Worm (Caenorhabditis elegans) whole organism, midembryonic: ENCODE measurements around the gene C13A10.1.

Source experiments
- T22C8.4 ChIP-seq: fragments of 200-800 bp; sonication (Bioruptor generic); IDR thresholded peaks from 2 replicates; pipeline ENCODE4 v1.3.6; 2022; ENCODE audit warnings: missing genetic modification characterization, missing compliant biosample characterization
- cog-1 ChIP-seq: sonication (generic microtip); optimal IDR thresholded peaks from 2 replicates; lab custom pipeline; 2016; ENCODE audit warnings: missing genetic modification characterization, missing compliant biosample characterization
- flt-1 ChIP-seq: fragments of 200-800 bp; sonication (Bioruptor generic); IDR thresholded peaks from 2 replicates; pipeline ENCODE4 v1.3.6; 2022; ENCODE audit warnings: missing genetic modification characterization, missing compliant biosample characterization
- klf-2 ChIP-seq: fragments of 200-800 bp; sonication (Bioruptor generic); conservative IDR thresholded peaks from 2 replicates; pipeline ENCODE4 v1.3.6; 2022; ENCODE audit warnings: missing genetic modification reagents, missing genetic modification characterization, missing compliant biosample characterization
- med-1 ChIP-seq: sonication (generic microtip); optimal IDR thresholded peaks from 2 replicates; lab custom pipeline; 2017; ENCODE audit warnings: missing genetic modification characterization, mild to moderate bottlenecking, missing compliant biosample characterization, antibody characterized with exemption, missing genetic modification reagents; ENCODE audit not compliant: insufficient read depth
- ref-1 ChIP-seq: fragments of 200-800 bp; sonication (Bioruptor generic); conservative IDR thresholded peaks from 2 replicates; pipeline ENCODE4 v1.3.6; 2022; ENCODE audit warnings: missing genetic modification reagents, missing genetic modification characterization, missing compliant biosample characterization
- tab-1 ChIP-seq: fragments of 200-800 bp; sonication (Bioruptor generic); IDR thresholded peaks from 2 replicates; pipeline ENCODE4 v1.3.6; 2022; ENCODE audit warnings: missing genetic modification characterization, missing compliant biosample characterization
- ztf-23 ChIP-seq: fragments of 200-800 bp; sonication (Bioruptor generic); IDR thresholded peaks from 2 replicates; pipeline ENCODE4 v1.3.6; 2022; ENCODE audit warnings: missing genetic modification reagents, missing genetic modification characterization, missing compliant biosample characterization
- ztf-29 ChIP-seq: fragments of 200-800 bp; sonication (Bioruptor generic); IDR thresholded peaks from 2 replicates; pipeline ENCODE4 v1.3.6; 2022; ENCODE audit warnings: missing genetic modification reagents, missing genetic modification characterization, missing compliant biosample characterization

Gene C13A10.1

ce11 chrII:1355480-1355879, at the start of gene C13A10.1:
Gene C13A10.1, minus strand, starts transcription at chrII:1355649.
- TF ChIP-seq flt-1 (GFP tag; lab: Robert Waterston, UW) (no peak), ztf-23 (GFP tag; lab: Robert Waterston, UW) (no peak), tab-1 (GFP tag; lab: Robert Waterston, UW) (no peak), med-1 (GFP tag; lab: Kevin White, UChicago) (no peak), klf-2 (GFP tag; lab: Robert Waterston, UW) (no peak), ref-1 (GFP tag; lab: Robert Waterston, UW) (no peak), T22C8.4 (GFP tag; lab: Robert Waterston, UW) (no peak), cog-1 (tag; lab: Kevin White, UChicago) (no peak), ztf-29 (GFP tag; lab: Robert Waterston, UW) (no peak)

ce11 chrII:1403056-1403455, 47.6 kb upstream of the C13A10.1 start, which contains the start of the genes Y51H7C.41 and cogc-4:
Gene Y51H7C.41, plus strand, starts transcription at chrII:1403321.
Gene cogc-4, plus strand, starts transcription at chrII:1403441.
- TF ChIP-seq cog-1 (tag; lab: Kevin White, UChicago) = no peak
- TF ChIP-seq klf-2 (GFP tag; lab: Robert Waterston, UW) = no peak
- no peak for TF ChIP-seq ref-1 (GFP tag; lab: Robert Waterston, UW)
- TF ChIP-seq ztf-29 (GFP tag; lab: Robert Waterston, UW) = no peak
- TF ChIP-seq T22C8.4 (GFP tag; lab: Robert Waterston, UW) = no peak

ce11 chrII:1402167-1402619, 46.7 kb upstream of the C13A10.1 start, which contains the start of gene Y51H7C.7:
Gene Y51H7C.7, plus strand, starts transcription at chrII:1402569.
- TF ChIP-seq klf-2 (GFP tag; lab: Robert Waterston, UW) (no peak), tab-1 (GFP tag; lab: Robert Waterston, UW) (no peak), flt-1 (GFP tag; lab: Robert Waterston, UW) (no peak), ztf-29 (GFP tag; lab: Robert Waterston, UW) (no peak), med-1 (GFP tag; lab: Kevin White, UChicago) (no peak), cog-1 (tag; lab: Kevin White, UChicago) (no peak), ztf-23 (GFP tag; lab: Robert Waterston, UW) (no peak), ref-1 (GFP tag; lab: Robert Waterston, UW) (no peak), T22C8.4 (GFP tag; lab: Robert Waterston, UW) (no peak)

- TF ChIP-seq T22C8.4 (GFP tag; lab: Robert Waterston, UW) (no peak), ztf-29 (GFP tag; lab: Robert Waterston, UW) (no peak), cog-1 (tag; lab: Kevin White, UChicago) (no peak), klf-2 (GFP tag; lab: Robert Waterston, UW) (no peak), ztf-23 (GFP tag; lab: Robert Waterston, UW) (no peak), tab-1 (GFP tag; lab: Robert Waterston, UW) (no peak), flt-1 (GFP tag; lab: Robert Waterston, UW) (no peak), ref-1 (GFP tag; lab: Robert Waterston, UW) (no peak), med-1 (GFP tag; lab: Kevin White, UChicago) (no peak)
Observed at ce11 chrII:1401474-1401873, 46.0 kb upstream of the C13A10.1 start, which contains the start of gene Y51H7C.8. Gene Y51H7C.8, plus strand, starts transcription at chrII:1401774.

ce11 chrII:1400105-1400504, 44.7 kb upstream of the C13A10.1 start, which contains the start of gene F54D12.1:
Gene F54D12.1, plus strand, starts transcription at chrII:1400405.
- TF ChIP-seq ztf-29 (GFP tag; lab: Robert Waterston, UW) (no peak), ztf-23 (GFP tag; lab: Robert Waterston, UW) (no peak), cog-1 (tag; lab: Kevin White, UChicago) (no peak), flt-1 (GFP tag; lab: Robert Waterston, UW) (no peak), ref-1 (GFP tag; lab: Robert Waterston, UW) (no peak), med-1 (GFP tag; lab: Kevin White, UChicago) (no peak), T22C8.4 (GFP tag; lab: Robert Waterston, UW) (no peak), tab-1 (GFP tag; lab: Robert Waterston, UW) (no peak), klf-2 (GFP tag; lab: Robert Waterston, UW) (no peak)

- TF ChIP-seq ztf-23 (GFP tag; lab: Robert Waterston, UW) (no peak), ref-1 (GFP tag; lab: Robert Waterston, UW) (no peak), ztf-29 (GFP tag; lab: Robert Waterston, UW) (no peak), cog-1 (tag; lab: Kevin White, UChicago) (no peak), T22C8.4 (GFP tag; lab: Robert Waterston, UW) (no peak), flt-1 (GFP tag; lab: Robert Waterston, UW) (no peak), klf-2 (GFP tag; lab: Robert Waterston, UW) (no peak), med-1 (GFP tag; lab: Kevin White, UChicago) (no peak), tab-1 (GFP tag; lab: Robert Waterston, UW) (no peak)
Observed at ce11 chrII:1398396-1398795, 42.9 kb upstream of the C13A10.1 start, which contains the start of gene F54D12.2. Gene F54D12.2, plus strand, starts transcription at chrII:1398696.

ce11 chrII:1397703-1398102, 42.3 kb upstream of the C13A10.1 start, which contains the start of gene F54D12.8:
Gene F54D12.8, minus strand, starts transcription at chrII:1398038.
- no peak for TF ChIP-seq cog-1 (tag; lab: Kevin White, UChicago)

ce11 chrII:1386478-1386877, 31.0 kb upstream of the C13A10.1 start, which contains the start of gene aat-7:
Gene aat-7, plus strand, starts transcription at chrII:1386870.
- TF ChIP-seq ref-1 (GFP tag; lab: Robert Waterston, UW) (no peak), cog-1 (tag; lab: Kevin White, UChicago) (no peak), klf-2 (GFP tag; lab: Robert Waterston, UW) (no peak), flt-1 (GFP tag; lab: Robert Waterston, UW) (no peak), T22C8.4 (GFP tag; lab: Robert Waterston, UW) (no peak), tab-1 (GFP tag; lab: Robert Waterston, UW) (no peak), ztf-23 (GFP tag; lab: Robert Waterston, UW) (no peak), med-1 (GFP tag; lab: Kevin White, UChicago) (no peak), ztf-29 (GFP tag; lab: Robert Waterston, UW) (no peak)

ce11 chrII:1385280-1385679, 29.8 kb upstream of the C13A10.1 start, which contains the start of gene F54D12.7:
Gene F54D12.7, minus strand, starts transcription at chrII:1385380.
- no peak for TF ChIP-seq med-1 (GFP tag; lab: Kevin White, UChicago)
- no peak for TF ChIP-seq ztf-23 (GFP tag; lab: Robert Waterston, UW)
- TF ChIP-seq flt-1 (GFP tag; lab: Robert Waterston, UW) = no peak
- TF ChIP-seq ztf-29 (GFP tag; lab: Robert Waterston, UW) = no peak
- no peak for TF ChIP-seq cog-1 (tag; lab: Kevin White, UChicago)
- no peak for TF ChIP-seq T22C8.4 (GFP tag; lab: Robert Waterston, UW)
- TF ChIP-seq tab-1 (GFP tag; lab: Robert Waterston, UW) = no peak
- no peak for TF ChIP-seq ref-1 (GFP tag; lab: Robert Waterston, UW)
- no peak for TF ChIP-seq klf-2 (GFP tag; lab: Robert Waterston, UW)
